Worm (Caenorhabditis elegans): Measurements from ENCODE around the gene C01G10.6.

DNA sequence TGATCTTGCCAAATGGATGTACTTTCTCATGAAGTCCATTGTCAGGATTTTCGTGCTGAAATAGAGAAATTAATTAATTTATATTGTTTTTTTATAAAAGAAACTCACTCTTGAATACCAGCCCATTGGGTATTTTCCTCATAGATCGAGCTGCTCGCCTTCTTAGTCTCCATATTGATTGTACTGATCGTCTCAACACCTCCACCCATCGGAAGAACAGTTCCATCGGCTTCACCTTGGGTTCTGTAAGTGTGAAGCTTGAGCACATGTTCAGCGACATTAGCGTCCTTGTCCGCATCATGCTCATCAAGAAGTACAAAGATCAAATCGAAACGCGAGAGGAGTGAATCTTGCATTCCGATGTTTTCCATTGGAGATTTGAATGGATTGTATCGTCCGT, 29.7 kb upstream of the C01G10.6 start:
- TF ChIP-seq pha-4 (tag; optimal IDR thresholded peaks at IDR 0.05) (no peak), snpc-4 (tag; optimal IDR thresholded peaks at IDR 0.05) (no peak), fos-1 (tag; optimal IDR thresholded peaks at IDR 0.05) (no peak), ceh-28 (tag; optimal IDR thresholded peaks at IDR 0.05) (no peak)
